Worm (Caenorhabditis elegans) whole organism, L1 larva: ENCODE data around the gene F38A1.13.

ENCODE experiments used
- C04F5.9 ChIP-seq: sonication (generic microtip); optimal IDR thresholded peaks from 2 replicates; lab custom pipeline; 2016; ENCODE audit warnings: missing genetic modification characterization, missing compliant biosample characterization
- C34B4.2 ChIP-seq: sonication (generic microtip); optimal IDR thresholded peaks from 2 replicates; lab custom pipeline; 2017; ENCODE audit warnings: mild to moderate bottlenecking, missing genetic modification characterization, missing compliant biosample characterization
- F16B12.6 ChIP-seq: fragments of 150-350 bp; optimal IDR thresholded peaks from 2 replicates; lab custom pipeline; 2014; ENCODE audit warnings: missing biosample characterization, missing genetic modification characterization
- aha-1 ChIP-seq: fragments of 150-350 bp; optimal IDR thresholded peaks from 2 replicates; lab custom pipeline; 2014; ENCODE audit warnings: missing biosample characterization, missing genetic modification characterization
- aly-2 ChIP-seq: fragments of 150-350 bp; optimal IDR thresholded peaks from 2 replicates; lab custom pipeline; 2014; ENCODE audit warnings: missing biosample characterization, missing genetic modification characterization
- blmp-1 ChIP-seq: fragments of 150-350 bp; optimal IDR thresholded peaks from 2 replicates; lab custom pipeline; 2014; ENCODE audit warnings: missing biosample characterization, missing genetic modification characterization
- ceh-63 ChIP-seq: fragments of 200-800 bp; sonication (Bioruptor generic); optimal IDR thresholded peaks from 2 replicates; lab custom pipeline; 2018; ENCODE audit warnings: mild to moderate bottlenecking, missing genetic modification characterization, missing compliant biosample characterization
- ceh-8 ChIP-seq: fragments of 200-800 bp; sonication (Bioruptor generic); optimal IDR thresholded peaks from 2 replicates; lab custom pipeline; 2018; ENCODE audit warnings: mild to moderate bottlenecking, missing genetic modification characterization, moderate library complexity, missing compliant biosample characterization
- ceh-88 ChIP-seq: fragments of 200-800 bp; sonication (Bioruptor generic); IDR thresholded peaks from 2 replicates; pipeline ENCODE4 v1.3.6; 2022; ENCODE audit warnings: missing genetic modification characterization, missing compliant biosample characterization
- ceh-90 ChIP-seq: sonication (generic microtip); optimal IDR thresholded peaks from 2 replicates; lab custom pipeline; 2016; ENCODE audit warnings: missing genetic modification characterization, missing compliant biosample characterization
- dpl-1 ChIP-seq, 3 experiments: fragments of 150-350 bp in 2 of 3; sonication (generic microtip) in 1 of 3; optimal IDR thresholded peaks; 2 replicates each; lab custom pipeline; 2014 to 2017; ENCODE audit warnings: missing biosample characterization in 3 of 3, missing genetic modification characterization in 3 of 3, missing genetic modification reagents in 3 of 3
- dsc-1 ChIP-seq: sonication (generic microtip); optimal IDR thresholded peaks from 2 replicates; lab custom pipeline; 2016; ENCODE audit warnings: mild to moderate bottlenecking, missing genetic modification characterization, missing compliant biosample characterization
- egl-13 ChIP-seq: sonication (generic microtip); optimal IDR thresholded peaks from 2 replicates; lab custom pipeline; 2016; ENCODE audit warnings: missing genotype, missing genetic modification reagents, missing genetic modification characterization, missing compliant biosample characterization
- egl-27 ChIP-seq, 2 experiments: fragments of 150-350 bp in 1 of 2; sonication (generic microtip); optimal IDR thresholded peaks; 3 replicates each; lab custom pipeline; 2017 to 2018; ENCODE audit warnings: missing biosample characterization in 2 of 2, missing genetic modification characterization in 2 of 2, missing genetic modification reagents in 2 of 2
- elt-2 ChIP-seq: sonication (generic microtip); optimal IDR thresholded peaks from 2 replicates; lab custom pipeline; 2016; ENCODE audit warnings: missing genetic modification characterization, mild to moderate bottlenecking, inconsistent platforms, missing compliant biosample characterization, missing genetic modification reagents
- fkh-8 ChIP-seq: sonication (generic microtip); optimal IDR thresholded peaks from 2 replicates; lab custom pipeline; 2016; ENCODE audit warnings: mild to moderate bottlenecking, missing genetic modification characterization, missing compliant biosample characterization
- grh-1 ChIP-seq: fragments of 200-800 bp; sonication (Bioruptor generic); IDR thresholded peaks from 2 replicates; pipeline ENCODE4 v1.3.6; 2022; ENCODE audit warnings: missing genetic modification reagents, missing genetic modification characterization, missing compliant biosample characterization
- hlh-4 ChIP-seq: sonication (generic microtip); optimal IDR thresholded peaks from 2 replicates; lab custom pipeline; 2016; ENCODE audit warnings: mild to moderate bottlenecking, missing genetic modification characterization, missing compliant biosample characterization
- irx-1 ChIP-seq: sonication (generic microtip); optimal IDR thresholded peaks from 2 replicates; lab custom pipeline; 2016; ENCODE audit warnings: missing genetic modification characterization, missing compliant biosample characterization
- isw-1 ChIP-seq: fragments of 200-800 bp; sonication (Bioruptor generic); IDR thresholded peaks from 2 replicates; pipeline ENCODE4 v1.3.6; 2022; ENCODE audit warnings: missing genetic modification characterization, missing compliant biosample characterization
- jun-1 ChIP-seq: fragments of 150-350 bp; optimal IDR thresholded peaks from 2 replicates; lab custom pipeline; 2014; ENCODE audit warnings: missing biosample characterization, missing genetic modification reagents, missing genetic modification characterization
- lin-13 ChIP-seq: fragments of 150-350 bp; optimal IDR thresholded peaks from 2 replicates; lab custom pipeline; 2014; ENCODE audit warnings: missing biosample characterization, missing genetic modification reagents, missing genetic modification characterization
- lin-35 ChIP-seq, 2 experiments: fragments of 150-350 bp; optimal IDR thresholded peaks; 2 replicates each; lab custom pipeline; 2014; ENCODE audit warnings: missing biosample characterization in 2 of 2, missing genetic modification characterization in 2 of 2, missing genetic modification reagents in 2 of 2
- lir-3 ChIP-seq: sonication (generic microtip); optimal IDR thresholded peaks from 2 replicates; lab custom pipeline; 2016; ENCODE audit warnings: mild to moderate bottlenecking, missing genetic modification characterization, moderate library complexity, missing compliant biosample characterization; ENCODE audit not compliant: poor library complexity
- lsy-2 ChIP-seq, 2 experiments: fragments of 150-350 bp; optimal IDR thresholded peaks; 2 replicates each; lab custom pipeline; 2014; ENCODE audit warnings: missing biosample characterization in 2 of 2, missing genetic modification characterization in 2 of 2
- mab-9 ChIP-seq: fragments of 200-800 bp; sonication (Bioruptor generic); IDR thresholded peaks from 2 replicates; pipeline ENCODE4 v1.3.6; 2022; ENCODE audit warnings: missing genetic modification reagents, missing genetic modification characterization, missing compliant biosample characterization
- mdl-1 ChIP-seq, 2 experiments: fragments of 150-350 bp; optimal IDR thresholded peaks; 2 replicates each; lab custom pipeline; 2014 to 2017; ENCODE audit warnings: missing biosample characterization in 2 of 2, missing genetic modification characterization in 2 of 2, inconsistent platforms in 1 of 2
- nhr-11 ChIP-seq: fragments of 150-350 bp; optimal IDR thresholded peaks from 2 replicates; lab custom pipeline; 2014; ENCODE audit warnings: missing biosample characterization, missing genetic modification characterization
- nhr-19 ChIP-seq: fragments of 200-800 bp; sonication (Bioruptor generic); conservative IDR thresholded peaks from 2 replicates; pipeline ENCODE4 v1.3.6; 2022; ENCODE audit warnings: missing genetic modification characterization, missing compliant biosample characterization
- nhr-237 ChIP-seq: fragments of 150-350 bp; optimal IDR thresholded peaks from 2 replicates; lab custom pipeline; 2014; ENCODE audit warnings: missing biosample characterization, missing genetic modification characterization
- nhr-28 ChIP-seq: fragments of 150-350 bp; optimal IDR thresholded peaks from 2 replicates; lab custom pipeline; 2014; ENCODE audit warnings: missing biosample characterization, missing genetic modification characterization
- nhr-47 ChIP-seq: sonication (generic microtip); optimal IDR thresholded peaks from 2 replicates; lab custom pipeline; 2016; ENCODE audit warnings: mild to moderate bottlenecking, missing genetic modification characterization, moderate library complexity, missing compliant biosample characterization
- nhr-76 ChIP-seq: sonication (generic microtip); optimal IDR thresholded peaks from 2 replicates; lab custom pipeline; 2017; ENCODE audit warnings: missing biosample characterization, missing genetic modification characterization
- nhr-77 ChIP-seq: fragments of 150-350 bp; optimal IDR thresholded peaks from 2 replicates; lab custom pipeline; 2014; ENCODE audit warnings: missing biosample characterization, missing genetic modification characterization
- nhr-84 ChIP-seq: sonication (generic microtip); optimal IDR thresholded peaks from 2 replicates; lab custom pipeline; 2017; ENCODE audit warnings: missing biosample characterization, missing genetic modification characterization
- nhr-85 ChIP-seq: sonication (generic microtip); peaks from one replicate; lab custom pipeline; 2016; ENCODE audit warnings: missing genetic modification characterization, inconsistent platforms, missing compliant biosample characterization
- pag-3 ChIP-seq: sonication (generic microtip); optimal IDR thresholded peaks from 2 replicates; lab custom pipeline; 2017; ENCODE audit warnings: missing genetic modification characterization, mild to moderate bottlenecking, missing compliant biosample characterization, antibody characterized with exemption, borderline replicate concordance; ENCODE audit not compliant: insufficient read depth
- pax-3 ChIP-seq: fragments of 200-800 bp; sonication (Bioruptor generic); optimal IDR thresholded peaks from 2 replicates; lab custom pipeline; 2018; ENCODE audit warnings: mild to moderate bottlenecking, missing genetic modification characterization, moderate library complexity, missing compliant biosample characterization
- pqm-1 ChIP-seq: sonication (generic microtip); optimal IDR thresholded peaks from 3 replicates; lab custom pipeline; 2017; ENCODE audit warnings: missing biosample characterization, missing genetic modification characterization
- snpc-4 ChIP-seq: fragments of 150-350 bp; optimal IDR thresholded peaks from 2 replicates; lab custom pipeline; 2014; ENCODE audit warnings: missing biosample characterization, missing genetic modification characterization
- snu-23 ChIP-seq: sonication (generic microtip); optimal IDR thresholded peaks from 2 replicates; lab custom pipeline; 2016; ENCODE audit warnings: missing genetic modification characterization, missing compliant biosample characterization
- sptf-1 ChIP-seq: fragments of 150-350 bp; optimal IDR thresholded peaks from 2 replicates; lab custom pipeline; 2014; ENCODE audit warnings: missing biosample characterization, missing genetic modification characterization
- sup-37 ChIP-seq: fragments of 200-800 bp; sonication (Bioruptor generic); optimal IDR thresholded peaks from 2 replicates; lab custom pipeline; 2018; ENCODE audit warnings: mild to moderate bottlenecking, missing genetic modification characterization, missing compliant biosample characterization
- tbx-2 ChIP-seq: sonication (generic microtip); optimal IDR thresholded peaks from 2 replicates; lab custom pipeline; 2016; ENCODE audit warnings: missing genetic modification characterization, missing compliant biosample characterization
- tlp-1 ChIP-seq: fragments of 150-350 bp; optimal IDR thresholded peaks from 2 replicates; lab custom pipeline; 2014; ENCODE audit warnings: missing biosample characterization, missing genetic modification characterization
- unc-130 ChIP-seq: fragments of 150-350 bp; optimal IDR thresholded peaks from 2 replicates; lab custom pipeline; 2017; ENCODE audit warnings: missing biosample characterization, missing genetic modification characterization, inconsistent platforms
- unc-30 ChIP-seq: sonication (generic microtip); optimal IDR thresholded peaks from 2 replicates; lab custom pipeline; 2017; ENCODE audit warnings: missing biosample characterization, missing genetic modification characterization
- xbp-1 ChIP-seq: sonication (generic microtip); optimal IDR thresholded peaks from 2 replicates; lab custom pipeline; 2016; ENCODE audit warnings: missing genetic modification characterization, missing compliant biosample characterization
- zag-1 ChIP-seq: fragments of 150-350 bp; optimal IDR thresholded peaks from 2 replicates; lab custom pipeline; 2014; ENCODE audit warnings: missing biosample characterization, missing genetic modification characterization
- ztf-11 ChIP-seq, 2 experiments: sonication (generic microtip); optimal IDR thresholded peaks; 2 replicates each; lab custom pipeline; 2016 to 2017; ENCODE audit warnings: missing genetic modification characterization in 2 of 2, missing biosample characterization in 1 of 2, missing compliant biosample characterization in 1 of 2

F38A1.13 gene

ce11 chrIV:1235785-1236184, 29.2 kb upstream of the F38A1.13 start:
- TF ChIP-seq jun-1 (tag; lab: Kevin White, UChicago) = no peak
- no peak for TF ChIP-seq nhr-77 (tag; lab: Kevin White, UChicago)
- no peak for TF ChIP-seq sup-37 (GFP tag; lab: Kevin White, UChicago)
- TF ChIP-seq nhr-19 (GFP tag; lab: Robert Waterston, UW) = no peak
- TF ChIP-seq ceh-63 (GFP tag; lab: Kevin White, UChicago) = no peak
- no peak for TF ChIP-seq ztf-11 (tag; optimal IDR thresholded peaks at IDR 0.05; lab: Kevin White, UChicago)
- no peak for TF ChIP-seq C04F5.9
- no peak for TF ChIP-seq ceh-90 (tag; lab: Kevin White, UChicago)
- no peak for TF ChIP-seq nhr-85
- no peak for TF ChIP-seq mab-9 (GFP tag; lab: Robert Waterston, UW)
- no peak for TF ChIP-seq egl-27 (tag; optimal IDR thresholded peaks at IDR 0.05; lab: Kevin White, UChicago)
- TF ChIP-seq, all 84 proteins: peak for 0

- TF ChIP-seq sptf-1 (tag; lab: Kevin White, UChicago) (no peak), nhr-11 (tag; lab: Kevin White, UChicago) (no peak), nhr-47 (tag; lab: Kevin White, UChicago) (no peak), lsy-2 (tag; optimal IDR thresholded peaks at IDR 0.05; lab: Kevin White, UChicago) (no peak), mdl-1 (tag; optimal IDR thresholded peaks at IDR 0.05; lab: Kevin White, UChicago) (no peak), aly-2 (tag; lab: Kevin White, UChicago) (no peak), lin-13 (GFP tag; lab: Kevin White, UChicago) (no peak), pag-3 (no peak), ceh-8 (GFP tag; lab: Kevin White, UChicago) (no peak), grh-1 (GFP tag; lab: Robert Waterston, UW) (no peak), ceh-90 (tag; lab: Kevin White, UChicago) (no peak), isw-1 (GFP tag; lab: Robert Waterston, UW) (no peak)
- TF ChIP-seq, all 84 proteins: peak for 0
Observed at ce11 chrIV:1238147-1238546, 26.9 kb upstream of the F38A1.13 start.

- TF ChIP-seq pag-3 (no peak), blmp-1 (no peak), xbp-1 (tag; lab: Kevin White, UChicago) (peak; percentile 50), lin-35 (GFP tag; optimal IDR thresholded peaks at IDR 0.05; lab: Kevin White, UChicago) (peak; percentile 91 to 96), hlh-4 (tag; lab: Kevin White, UChicago) (no peak), unc-30 (tag; lab: Kevin White, UChicago) (no peak), egl-13 (tag; lab: Kevin White, UChicago) (no peak), tlp-1 (no peak), ceh-88 (GFP tag; lab: Robert Waterston, UW) (no peak), nhr-76 (tag; lab: Kevin White, UChicago) (no peak), elt-2 (tag; lab: Kevin White, UChicago) (no peak), irx-1 (tag; lab: Kevin White, UChicago) (peak; percentile 25), unc-130 (tag; lab: Kevin White, UChicago) (peak; percentile 42), fkh-8 (tag; lab: Kevin White, UChicago) (no peak), grh-1 (GFP tag; lab: Robert Waterston, UW) (peak; percentile 46; the same call in 1 of the 2 replicates), dsc-1 (peak; percentile 6), dpl-1 (GFP tag; optimal IDR thresholded peaks at IDR 0.05; lab: Kevin White, UChicago) (peak; percentile 91 to 95 (median 94)), pax-3 (tag; lab: Kevin White, UChicago) (no peak), zag-1 (tag; lab: Kevin White, UChicago) (no peak), nhr-19 (GFP tag; lab: Robert Waterston, UW) (peak; percentile 57), ceh-63 (GFP tag; lab: Kevin White, UChicago) (no peak), aha-1 (no peak), snpc-4 (tag; lab: Kevin White, UChicago) (no peak), nhr-84 (no peak), tbx-2 (tag; lab: Kevin White, UChicago) (peak; percentile 61), pqm-1 (no peak), nhr-237 (tag; lab: Kevin White, UChicago) (peak; percentile 32), snu-23 (GFP tag; lab: Kevin White, UChicago) (peak; percentile 74), lir-3 (tag; lab: Kevin White, UChicago) (no peak), C34B4.2 (no peak), nhr-28 (no peak), nhr-47 (tag; lab: Kevin White, UChicago) (no peak), F16B12.6 (tag; lab: Kevin White, UChicago) (peak; percentile 93)
Observed at ce11 chrIV:1239686-1240085, 25.3 kb upstream of the F38A1.13 start, which contains the start of gene F38A1.8. Gene F38A1.8 (minus strand): TSS chrIV:1239852.
